Worm (Caenorhabditis elegans): ENCODE data around the gene sfxn-1.4.

DNA sequence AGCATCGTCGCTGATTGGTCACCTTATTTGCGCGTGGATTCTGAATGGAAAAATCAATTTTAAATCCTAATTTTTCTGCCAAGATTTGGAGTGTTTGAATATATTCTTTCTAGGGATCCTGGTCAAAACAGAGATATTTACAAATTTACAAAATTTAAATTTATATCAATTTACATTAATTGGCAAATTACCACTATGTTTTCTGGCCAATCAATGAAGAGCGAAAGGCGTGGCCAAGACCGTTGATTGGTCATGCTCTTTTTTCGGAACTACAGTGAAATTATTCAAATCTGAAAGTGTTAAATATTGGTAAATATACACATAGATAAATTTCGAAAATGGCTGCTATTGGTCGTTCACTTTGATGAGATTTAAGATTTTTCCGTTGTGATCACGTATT lies 38.3 kb downstream of the sfxn-1.4 start:
- no peak for TF ChIP-seq egl-13 (tag; optimal IDR thresholded peaks at IDR 0.05)
- no peak for TF ChIP-seq ztf-4 (tag; optimal IDR thresholded peaks at IDR 0.05)
- no peak for TF ChIP-seq ceh-82 (tag; optimal IDR thresholded peaks at IDR 0.05)
- no peak for TF ChIP-seq mdl-1 (tag; optimal IDR thresholded peaks at IDR 0.05)
- no peak for TF ChIP-seq isw-1 (GFP tag; IDR thresholded peaks at IDR 0.05)
- TF ChIP-seq nhr-28 (tag; optimal IDR thresholded peaks at IDR 0.05): no peak
- no peak for TF ChIP-seq nhr-12 (tag; optimal IDR thresholded peaks at IDR 0.05)
- no peak for TF ChIP-seq nhr-11 (tag; optimal IDR thresholded peaks at IDR 0.05)
- TF ChIP-seq nhr-76 (tag; optimal IDR thresholded peaks at IDR 0.05): no peak
- TF ChIP-seq unc-30 (tag; optimal IDR thresholded peaks at IDR 0.05): no peak
- no peak for TF ChIP-seq alr-1 (tag; optimal IDR thresholded peaks at IDR 0.05; ENCODE audit: borderline replicate concordance)
- no peak for TF ChIP-seq pqm-1 (tag; optimal IDR thresholded peaks at IDR 0.05)
- no peak for TF ChIP-seq aha-1 (tag; optimal IDR thresholded peaks at IDR 0.05)

Data from whole organism, L1 larva.